Worm (Caenorhabditis elegans): ENCODE data around the gene Y116A8C.27.

DNA sequence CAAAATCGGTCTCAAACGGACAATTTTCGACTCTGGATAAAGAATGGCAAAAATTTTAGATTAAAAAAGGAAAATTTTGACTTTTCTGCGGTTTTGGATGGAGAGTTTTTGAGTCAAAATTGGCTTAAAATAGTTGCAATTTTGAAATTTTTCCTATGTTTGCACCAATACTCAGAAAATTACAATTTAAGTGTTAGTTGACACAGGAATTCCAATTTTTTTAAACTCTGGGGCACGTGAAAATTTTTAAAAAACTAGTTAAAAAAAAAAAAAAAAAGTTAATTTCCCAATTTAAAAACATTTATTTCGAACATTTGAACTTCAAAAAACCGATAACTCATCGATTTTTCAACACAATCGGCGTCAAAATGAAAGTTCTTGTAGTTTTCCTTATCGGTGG, 15.7 kb upstream of the Y116A8C.27 start, which contains the start of gene Y116A8C.33:
- TF ChIP-seq ceh-31 (tag; optimal IDR thresholded peaks at IDR 0.05) (no peak), pqm-1 (tag; optimal IDR thresholded peaks at IDR 0.05) (no peak), F13H6.1 (tag; optimal IDR thresholded peaks at IDR 0.05) (no peak), unc-42 (tag; optimal IDR thresholded peaks at IDR 0.05) (no peak), zip-5 (tag; optimal IDR thresholded peaks at IDR 0.05) (no peak), dve-1 (tag; optimal IDR thresholded peaks at IDR 0.05) (no peak), pros-1 (tag; optimal IDR thresholded peaks at IDR 0.05) (no peak), ceh-45 (GFP tag; IDR thresholded peaks at IDR 0.05) (no peak), unc-86 (tag; optimal IDR thresholded peaks at IDR 0.05) (no peak)

All from whole organism, late embryonic.